Worm (Caenorhabditis elegans): ENCODE measurements around the gene C38C3.6.

C38C3.6 gene

DNA sequence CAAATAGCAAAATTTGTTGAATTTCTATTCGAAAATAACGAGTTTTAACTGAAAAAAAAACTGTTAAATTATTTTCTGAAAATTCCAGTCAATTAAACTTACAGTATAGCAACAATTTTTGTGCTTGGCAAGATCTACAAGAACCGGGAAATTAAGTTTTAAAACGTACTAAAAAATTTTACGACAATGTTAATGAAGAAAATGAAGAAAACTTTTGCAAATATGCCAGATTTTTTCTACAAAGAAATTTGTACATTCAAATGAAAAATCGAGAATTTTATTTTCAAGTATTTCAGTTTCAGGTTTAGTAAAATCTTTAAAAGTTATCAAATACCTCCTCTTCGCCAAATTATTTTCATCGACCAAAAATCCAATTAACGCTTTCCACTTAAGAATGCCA, 49.4 kb downstream of the C38C3.6 start, which contains the start of gene cnc-11:
cnc-11 (plus strand) TSS at position 301 of the 400 bp plus-strand sequence.
- no peak for TF ChIP-seq C06A6.2 (GFP tag; conservative IDR thresholded peaks at IDR 0.05)
- no peak for TF ChIP-seq him-1 (tag; optimal IDR thresholded peaks at IDR 0.05)
- TF ChIP-seq ceh-100 (GFP tag; IDR thresholded peaks at IDR 0.05) = no peak
- TF ChIP-seq Y53G8AR.9 (GFP tag; conservative IDR thresholded peaks at IDR 0.05) = no peak
- no peak for TF ChIP-seq sptf-2 (GFP tag; optimal IDR thresholded peaks at IDR 0.05)
- no peak for TF ChIP-seq ekl-4 (GFP tag; IDR thresholded peaks at IDR 0.05)
- no peak for TF ChIP-seq egrh-3 (GFP tag; IDR thresholded peaks at IDR 0.05)
- no peak for TF ChIP-seq fkh-3 (tag; optimal IDR thresholded peaks at IDR 0.05)
- TF ChIP-seq dox-1 (GFP tag; IDR thresholded peaks at IDR 0.05) = no peak
- no peak for TF ChIP-seq bed-2 (GFP tag; IDR thresholded peaks at IDR 0.05)
- no peak for TF ChIP-seq F57C9.4 (tag; optimal IDR thresholded peaks at IDR 0.05)
- no peak for TF ChIP-seq aptf-3 (GFP tag; IDR thresholded peaks at IDR 0.05)

- TF ChIP-seq Y95B8A.8 (GFP tag; IDR thresholded peaks at IDR 0.05) (no peak), K11D2.4 (GFP tag; IDR thresholded peaks at IDR 0.05) (peak; percentile 20; the same call in 1 of the 2 replicates), lin-40 (tag; optimal IDR thresholded peaks at IDR 0.05) (peak; percentile 29), ztf-26 (tag; optimal IDR thresholded peaks at IDR 0.05) (peak; percentile 29)
Observed at ce11 chrV:1438832-1439231, 52.6 kb downstream of the C38C3.6 start, which contains the start of gene R09B5.11. TSS of gene R09B5.11 (plus strand) at chrV:1439205.

DNA sequence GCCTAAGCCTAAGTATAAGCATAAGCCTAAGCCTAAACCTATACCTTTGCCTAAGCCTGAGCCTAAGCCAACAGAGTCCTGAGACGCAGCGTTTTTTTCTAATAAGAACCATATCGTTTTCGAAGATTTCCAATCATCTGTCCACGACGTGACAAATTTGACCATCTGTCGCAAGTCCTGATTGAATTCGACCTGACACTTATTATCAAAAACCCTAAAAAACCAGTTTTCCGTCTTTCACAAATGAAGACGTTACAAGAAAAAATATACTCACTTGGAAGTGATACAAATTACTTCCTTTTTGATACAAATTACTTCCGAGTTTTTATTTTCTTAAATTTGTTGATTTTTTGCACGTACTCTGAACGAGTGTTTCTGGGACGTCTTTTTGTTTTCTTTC, 53.2 kb downstream of the C38C3.6 start:
- no peak for TF ChIP-seq ekl-4 (GFP tag; IDR thresholded peaks at IDR 0.05)
- TF ChIP-seq B0019.2 (GFP tag; conservative IDR thresholded peaks at IDR 0.05) = no peak
- no peak for TF ChIP-seq akir-1 (GFP tag; optimal IDR thresholded peaks at IDR 0.05)
- TF ChIP-seq K11D2.4 (GFP tag; IDR thresholded peaks at IDR 0.05) = no peak
- no peak for TF ChIP-seq ceh-100 (GFP tag; IDR thresholded peaks at IDR 0.05)
- TF ChIP-seq snpc-1.1 (tag; optimal IDR thresholded peaks at IDR 0.05; ENCODE audit: insufficient read depth) = no peak
- TF ChIP-seq egl-44 (GFP tag; IDR thresholded peaks at IDR 0.05) = no peak

DNA sequence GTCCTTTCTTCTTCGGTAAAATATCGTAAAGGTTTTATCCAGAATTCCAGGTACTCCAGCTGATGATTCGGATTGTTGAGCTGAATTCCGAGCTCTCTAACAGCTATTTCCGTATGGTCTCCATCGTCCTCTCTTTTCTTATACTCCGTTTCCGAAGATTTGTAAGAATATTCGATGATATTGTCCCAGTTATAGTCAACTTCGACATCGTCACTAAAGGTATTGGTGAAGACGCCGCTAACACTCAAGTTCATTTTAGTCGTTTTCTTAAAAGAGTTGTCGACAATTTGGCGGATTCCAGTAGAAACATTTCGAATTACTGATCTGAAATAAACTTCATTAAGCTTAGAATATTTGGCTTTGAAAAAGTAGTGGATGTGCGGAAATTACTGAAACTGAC, 56.3 kb downstream of the C38C3.6 start:
- TF ChIP-seq madf-6 (GFP tag; IDR thresholded peaks at IDR 0.05) (no peak), rcor-1 (GFP tag; IDR thresholded peaks at IDR 0.05) (no peak), ztf-26 (tag; optimal IDR thresholded peaks at IDR 0.05) (no peak), sea-2 (GFP tag; IDR thresholded peaks at IDR 0.05) (no peak), B0019.2 (GFP tag; conservative IDR thresholded peaks at IDR 0.05) (no peak), C06A6.2 (GFP tag; conservative IDR thresholded peaks at IDR 0.05) (no peak), aptf-2 (GFP tag; conservative IDR thresholded peaks at IDR 0.05) (no peak), lin-54 (GFP tag; optimal IDR thresholded peaks at IDR 0.05) (no peak), attf-3 (GFP tag; conservative IDR thresholded peaks at IDR 0.05) (no peak), egrh-3 (GFP tag; IDR thresholded peaks at IDR 0.05) (no peak)

All from whole organism, young adult.